Worm (Caenorhabditis elegans) whole organism, L2 larva: ENCODE measurements around the gene F38E1.6.

Experiments
- C34F6.9 ChIP-seq: fragments of 150-350 bp; optimal IDR thresholded peaks from 2 replicates; lab custom pipeline; 2014; ENCODE audit warnings: missing biosample characterization, missing genetic modification characterization
- F13H6.1 ChIP-seq: sonication (generic microtip); optimal IDR thresholded peaks from 2 replicates; lab custom pipeline; 2016; ENCODE audit warnings: missing genetic modification characterization, missing compliant biosample characterization
- R02D3.7 ChIP-seq: fragments of 150-350 bp; optimal IDR thresholded peaks from 2 replicates; lab custom pipeline; 2014; ENCODE audit warnings: missing biosample characterization, missing genetic modification characterization
- Y55F3AM.14 ChIP-seq: fragments of 200-800 bp; sonication (Bioruptor generic); optimal IDR thresholded peaks from 2 replicates; lab custom pipeline; 2018; ENCODE audit warnings: mild to moderate bottlenecking, missing genetic modification characterization, missing compliant biosample characterization
- ZK546.5 ChIP-seq: sonication (generic microtip); optimal IDR thresholded peaks from 2 replicates; lab custom pipeline; 2017; ENCODE audit warnings: missing biosample characterization, missing genetic modification characterization
- alr-1 ChIP-seq: fragments of 150-350 bp; optimal IDR thresholded peaks from 2 replicates; lab custom pipeline; 2014; ENCODE audit warnings: missing biosample characterization, missing genetic modification characterization
- aly-2 ChIP-seq: fragments of 150-350 bp; optimal IDR thresholded peaks from 2 replicates; lab custom pipeline; 2014; ENCODE audit warnings: missing biosample characterization, missing genetic modification characterization
- ama-1 ChIP-seq: fragments of 150-350 bp; optimal IDR thresholded peaks from 2 replicates; lab custom pipeline; 2018; ENCODE audit warnings: inconsistent platforms
- blmp-1 ChIP-seq: sonication (generic microtip); optimal IDR thresholded peaks from 2 replicates; lab custom pipeline; 2017; ENCODE audit warnings: missing genetic modification characterization, mild to moderate bottlenecking, missing compliant biosample characterization, antibody characterized with exemption, moderate library complexity; ENCODE audit not compliant: insufficient read depth
- ceh-16 ChIP-seq: fragments of 150-350 bp; optimal IDR thresholded peaks from 2 replicates; lab custom pipeline; 2014; ENCODE audit warnings: missing biosample characterization, missing genetic modification characterization
- ceh-82 ChIP-seq: fragments of 150-350 bp; optimal IDR thresholded peaks from 2 replicates; lab custom pipeline; 2014; ENCODE audit warnings: missing biosample characterization, missing genetic modification characterization
- crh-2 ChIP-seq: sonication (generic microtip); optimal IDR thresholded peaks from 2 replicates; lab custom pipeline; 2017; ENCODE audit warnings: missing biosample characterization, missing genetic modification characterization
- dmd-4 ChIP-seq: sonication (generic microtip); optimal IDR thresholded peaks from 2 replicates; lab custom pipeline; 2017; ENCODE audit warnings: missing biosample characterization, missing genetic modification characterization
- egl-27 ChIP-seq: sonication (generic microtip); optimal IDR thresholded peaks from 3 replicates; lab custom pipeline; 2017; ENCODE audit warnings: missing biosample characterization, missing genetic modification reagents, missing genetic modification characterization
- elt-1 ChIP-seq: fragments of 150-350 bp; optimal IDR thresholded peaks from 2 replicates; lab custom pipeline; 2014; ENCODE audit warnings: missing biosample characterization, missing genetic modification characterization
- elt-3 ChIP-seq: sonication (generic microtip); optimal IDR thresholded peaks from 2 replicates; lab custom pipeline; 2017; ENCODE audit warnings: missing biosample characterization, missing genetic modification characterization
- fos-1 ChIP-seq: fragments of 150-350 bp; optimal IDR thresholded peaks from 2 replicates; lab custom pipeline; 2014; ENCODE audit warnings: missing biosample characterization, missing genetic modification characterization
- gmeb-1 ChIP-seq: fragments of 150-350 bp; optimal IDR thresholded peaks from 2 replicates; lab custom pipeline; 2014; ENCODE audit warnings: missing biosample characterization, missing genetic modification characterization
- lin-11 ChIP-seq: fragments of 150-350 bp; sonication (generic microtip); optimal IDR thresholded peaks from 2 replicates; lab custom pipeline; 2014; ENCODE audit warnings: missing biosample characterization, missing genetic modification characterization, inconsistent platforms, mixed read lengths
- lin-13 ChIP-seq: fragments of 150-350 bp; optimal IDR thresholded peaks from 2 replicates; lab custom pipeline; 2014; ENCODE audit warnings: missing biosample characterization, missing genetic modification reagents, missing genetic modification characterization
- lin-39 ChIP-seq: fragments of 150-350 bp; optimal IDR thresholded peaks from 2 replicates; lab custom pipeline; 2014; ENCODE audit warnings: missing biosample characterization, missing genetic modification reagents, missing genetic modification characterization
- lsy-2 ChIP-seq, 2 experiments: fragments of 150-350 bp in 1 of 2; sonication (generic microtip) in 1 of 2; optimal IDR thresholded peaks; 2 replicates each; lab custom pipeline; 2014 to 2017; ENCODE audit warnings: missing biosample characterization in 2 of 2, missing genetic modification characterization in 2 of 2
- mab-5 ChIP-seq: fragments of 150-350 bp; optimal IDR thresholded peaks from 2 replicates; lab custom pipeline; 2014; ENCODE audit warnings: missing biosample characterization, missing genetic modification characterization
- mbf-1 ChIP-seq: sonication (generic microtip); optimal IDR thresholded peaks from 2 replicates; lab custom pipeline; 2017; ENCODE audit warnings: missing biosample characterization, missing genetic modification characterization
- mdl-1 ChIP-seq, 2 experiments: fragments of 150-350 bp in 1 of 2; sonication (generic microtip) in 1 of 2; optimal IDR thresholded peaks; 2 replicates each; lab custom pipeline; 2017; ENCODE audit warnings: missing biosample characterization in 2 of 2, missing genetic modification characterization in 2 of 2
- nhr-10 ChIP-seq: sonication (generic microtip); optimal IDR thresholded peaks from 2 replicates; lab custom pipeline; 2017; ENCODE audit warnings: missing biosample characterization, missing genetic modification characterization
- nhr-11 ChIP-seq: fragments of 150-350 bp; optimal IDR thresholded peaks from 2 replicates; lab custom pipeline; 2014; ENCODE audit warnings: missing biosample characterization, missing genetic modification characterization
- nhr-12 ChIP-seq: fragments of 150-350 bp; optimal IDR thresholded peaks from 2 replicates; lab custom pipeline; 2014; ENCODE audit warnings: missing biosample characterization, missing genetic modification characterization
- nhr-129 ChIP-seq: fragments of 150-350 bp; optimal IDR thresholded peaks from 2 replicates; lab custom pipeline; 2014; ENCODE audit warnings: missing biosample characterization, missing genetic modification characterization
- nhr-21 ChIP-seq: fragments of 150-350 bp; optimal IDR thresholded peaks from 2 replicates; lab custom pipeline; 2014; ENCODE audit warnings: missing biosample characterization, missing genetic modification characterization
- nhr-23 ChIP-seq: fragments of 150-350 bp; optimal IDR thresholded peaks from 2 replicates; lab custom pipeline; 2014; ENCODE audit warnings: missing biosample characterization, missing genetic modification reagents, missing genetic modification characterization
- nhr-237 ChIP-seq: fragments of 150-350 bp; optimal IDR thresholded peaks from 2 replicates; lab custom pipeline; 2014; ENCODE audit warnings: missing biosample characterization, missing genetic modification characterization
- nhr-25 ChIP-seq: fragments of 150-350 bp; sonication (generic microtip); optimal IDR thresholded peaks from 3 replicates; lab custom pipeline; 2014; ENCODE audit warnings: missing biosample characterization, missing genetic modification characterization
- nhr-6 ChIP-seq: fragments of 150-350 bp; optimal IDR thresholded peaks from 2 replicates; lab custom pipeline; 2014; ENCODE audit warnings: missing biosample characterization, missing genetic modification characterization
- nhr-77 ChIP-seq: fragments of 150-350 bp; optimal IDR thresholded peaks from 2 replicates; lab custom pipeline; 2014; ENCODE audit warnings: missing biosample characterization, missing genetic modification characterization
- peb-1 ChIP-seq: fragments of 150-350 bp; optimal IDR thresholded peaks from 2 replicates; lab custom pipeline; 2014; ENCODE audit warnings: missing biosample characterization, missing genetic modification characterization
- sem-4 ChIP-seq: fragments of 150-350 bp; optimal IDR thresholded peaks from 2 replicates; lab custom pipeline; 2014; ENCODE audit warnings: missing biosample characterization, missing genetic modification reagents, missing genetic modification characterization
- skn-1 ChIP-seq: sonication (generic microtip); optimal IDR thresholded peaks from 2 replicates; lab custom pipeline; 2017; ENCODE audit warnings: missing biosample characterization, missing genetic modification characterization
- sma-3 ChIP-seq: sonication (generic microtip); optimal IDR thresholded peaks from 2 replicates; lab custom pipeline; 2016; ENCODE audit warnings: missing genetic modification reagents, missing genetic modification characterization, missing compliant biosample characterization
- sma-9 ChIP-seq, 2 experiments: fragments of 150-350 bp in 1 of 2; sonication (generic microtip) in 1 of 2; optimal IDR thresholded peaks; 2 replicates each; lab custom pipeline; 2014 to 2016; ENCODE audit warnings: missing genetic modification characterization in 2 of 2, mild to moderate bottlenecking in 1 of 2, missing biosample characterization in 1 of 2, missing compliant biosample characterization in 1 of 2, missing genetic modification reagents in 1 of 2, moderate library complexity in 1 of 2
- snpc-4 ChIP-seq: fragments of 150-350 bp; optimal IDR thresholded peaks from 2 replicates; lab custom pipeline; 2014; ENCODE audit warnings: missing biosample characterization, missing genetic modification characterization
- unc-39 ChIP-seq: fragments of 150-350 bp; optimal IDR thresholded peaks from 2 replicates; lab custom pipeline; 2014; ENCODE audit warnings: missing biosample characterization, missing genetic modification characterization
- unc-55 ChIP-seq: fragments of 150-350 bp; sonication (generic microtip); optimal IDR thresholded peaks from 3 replicates; lab custom pipeline; 2014; ENCODE audit warnings: missing biosample characterization, missing genetic modification reagents, missing genetic modification characterization
- unc-62 ChIP-seq: fragments of 150-350 bp; optimal IDR thresholded peaks from 2 replicates; lab custom pipeline; 2014; ENCODE audit warnings: missing biosample characterization, missing genetic modification reagents, missing genetic modification characterization
- zag-1 ChIP-seq: fragments of 150-350 bp; optimal IDR thresholded peaks from 2 replicates; lab custom pipeline; 2014; ENCODE audit warnings: missing biosample characterization, missing genetic modification characterization
- ztf-1 ChIP-seq: fragments of 200-800 bp; sonication (Bioruptor generic); conservative IDR thresholded peaks from 2 replicates; pipeline ENCODE4 v1.3.6; 2022; ENCODE audit warnings: missing genetic modification characterization, missing compliant biosample characterization
- ztf-11 ChIP-seq: sonication (generic microtip); optimal IDR thresholded peaks from 2 replicates; lab custom pipeline; 2017; ENCODE audit warnings: missing biosample characterization, missing genetic modification characterization
- ztf-4 ChIP-seq: fragments of 150-350 bp; optimal IDR thresholded peaks from 2 replicates; lab custom pipeline; 2014; ENCODE audit warnings: missing biosample characterization, missing genetic modification characterization

F38E1.6 gene

ce11 chrV:8345436-8345835, 14.5 kb upstream of the F38E1.6 start, which contains the start of gene C08D8.1:
TSS of gene C08D8.1 (plus strand) at chrV:8345759.
- no peak for TF ChIP-seq egl-27 (tag; lab: Kevin White, UChicago)
- no peak for TF ChIP-seq sma-3 (GFP tag; lab: Kevin White, UChicago)
- no peak for TF ChIP-seq nhr-10
- TF ChIP-seq fos-1: no peak
- no peak for TF ChIP-seq nhr-12 (tag; lab: Kevin White, UChicago)
- no peak for TF ChIP-seq R02D3.7 (tag; lab: Kevin White, UChicago)
- no peak for TF ChIP-seq lsy-2 (tag; optimal IDR thresholded peaks at IDR 0.05; lab: Kevin White, UChicago)
- TF ChIP-seq nhr-237: no peak
- TF ChIP-seq mdl-1 (tag; optimal IDR thresholded peaks at IDR 0.05; lab: Kevin White, UChicago): no peak
- TF ChIP-seq F13H6.1: no peak
- TF ChIP-seq aly-2 (tag; lab: Kevin White, UChicago): no peak
- TF ChIP-seq unc-39 (tag; lab: Kevin White, UChicago): no peak
- no peak for TF ChIP-seq ztf-11 (tag; lab: Kevin White, UChicago)
- no peak for TF ChIP-seq nhr-6 (tag; lab: Kevin White, UChicago)
- TF ChIP-seq ztf-1 (GFP tag; lab: Robert Waterston, UW): no peak
- no peak for TF ChIP-seq nhr-25 (tag; lab: Kevin White, UChicago)
- no peak for TF ChIP-seq skn-1 (tag; lab: Kevin White, UChicago)
- no peak for TF ChIP-seq C34F6.9

- TF ChIP-seq dmd-4 (tag; lab: Kevin White, UChicago): no peak
- TF ChIP-seq R02D3.7 (tag; lab: Kevin White, UChicago): peak; percentile 36
- no peak for TF ChIP-seq skn-1 (tag; lab: Kevin White, UChicago)
- peak; percentile 47 for TF ChIP-seq ceh-16 (tag; lab: Kevin White, UChicago)
- peak; percentile 74 for TF ChIP-seq egl-27 (tag; lab: Kevin White, UChicago)
- peak; percentile 77 for TF ChIP-seq nhr-21 (tag; lab: Kevin White, UChicago)
- TF ChIP-seq blmp-1: peak; percentile 21
- TF ChIP-seq nhr-25 (tag; lab: Kevin White, UChicago): peak; percentile 56
- TF ChIP-seq F13H6.1: peak; percentile 89
- TF ChIP-seq ceh-82 (tag; lab: Kevin White, UChicago): no peak
- no peak for TF ChIP-seq lin-11 (tag; lab: Kevin White, UChicago)
- TF ChIP-seq sma-9 (GFP tag; optimal IDR thresholded peaks at IDR 0.05; lab: Kevin White, UChicago): peak; percentile 97
- TF ChIP-seq sma-9 (tag; optimal IDR thresholded peaks at IDR 0.05; lab: Kevin White, UChicago): no peak
- peak; percentile 13 for TF ChIP-seq ZK546.5
- TF ChIP-seq ztf-1 (GFP tag; lab: Robert Waterston, UW): no peak
- peak; percentile 94 for TF ChIP-seq sma-3 (GFP tag; lab: Kevin White, UChicago)
- TF ChIP-seq elt-1 (tag; lab: Kevin White, UChicago): no peak
- no peak for TF ChIP-seq nhr-12 (tag; lab: Kevin White, UChicago)
- no peak for TF ChIP-seq nhr-23 (tag; lab: Kevin White, UChicago)
- no peak for TF ChIP-seq unc-39 (tag; lab: Kevin White, UChicago)
- peak; percentile 89 for TF ChIP-seq crh-2
- peak; percentile 98 for TF ChIP-seq ama-1 (lab: Kevin White, UChicago)
- peak; percentile 99 for TF ChIP-seq snpc-4 (tag; lab: Kevin White, UChicago)
- no peak for TF ChIP-seq ztf-11 (tag; lab: Kevin White, UChicago)
- peak; percentile 51 for TF ChIP-seq nhr-6 (tag; lab: Kevin White, UChicago)
- TF ChIP-seq mdl-1 (tag; optimal IDR thresholded peaks at IDR 0.05; lab: Kevin White, UChicago): peak in 1 of 2 experiments; percentile 27
- TF ChIP-seq nhr-77 (tag; lab: Kevin White, UChicago): no peak
- TF ChIP-seq nhr-237: peak; percentile 69
- TF ChIP-seq nhr-10: peak; percentile 56
- TF ChIP-seq gmeb-1 (tag; lab: Kevin White, UChicago): peak; percentile 88
- TF ChIP-seq aly-2 (tag; lab: Kevin White, UChicago): no peak
- no peak for TF ChIP-seq nhr-11
- peak; percentile 46 for TF ChIP-seq zag-1 (tag; lab: Kevin White, UChicago)
- peak; percentile 64 for TF ChIP-seq nhr-129
- TF ChIP-seq unc-55 (GFP tag; lab: Kevin White, UChicago): peak; percentile 77
- peak; percentile 30 for TF ChIP-seq unc-62 (GFP tag; lab: Kevin White, UChicago)
- peak; percentile 84 for TF ChIP-seq fos-1
- TF ChIP-seq Y55F3AM.14 (GFP tag; lab: Kevin White, UChicago): peak; percentile 73
- no peak for TF ChIP-seq mbf-1 (tag; lab: Kevin White, UChicago)
- peak; percentile 47 for TF ChIP-seq mab-5 (tag; lab: Kevin White, UChicago)
- no peak for TF ChIP-seq elt-3 (tag; lab: Kevin White, UChicago)
- TF ChIP-seq ztf-4 (tag; lab: Kevin White, UChicago): peak; percentile 62
- TF ChIP-seq sem-4: peak; percentile 29
- no peak for TF ChIP-seq lin-39 (tag; lab: Kevin White, UChicago)
- TF ChIP-seq alr-1 (tag; lab: Kevin White, UChicago): no peak
- TF ChIP-seq lin-13 (GFP tag; lab: Kevin White, UChicago): peak; percentile 75
- no peak for TF ChIP-seq peb-1 (tag; lab: Kevin White, UChicago)
- no peak for TF ChIP-seq C34F6.9
- TF ChIP-seq lsy-2 (tag; optimal IDR thresholded peaks at IDR 0.05; lab: Kevin White, UChicago): peak; percentile 56 to 82
Measured at ce11 chrV:8348959-8349389, 10.9 kb upstream of the F38E1.6 start.
